Worm (Caenorhabditis elegans): ENCODE data around the gene pitr-5.

The pitr-5 gene

ce11 chrV:7178843-7179242, 5.8 kb upstream of the pitr-5 start, which contains the start of gene cpsf-2:
cpsf-2 (plus strand) TSS chrV:7179172.
- TF ChIP-seq hlh-26 (GFP tag; conservative IDR thresholded peaks at IDR 0.05) = no peak
- TF ChIP-seq let-526 (GFP tag; IDR thresholded peaks at IDR 0.05) = no peak
- peak; percentile 3 for TF ChIP-seq efl-1 (GFP tag; optimal IDR thresholded peaks at IDR 0.05)
- TF ChIP-seq sdz-38 (tag; optimal IDR thresholded peaks at IDR 0.05) = no peak
- TF ChIP-seq nhr-27 (tag; optimal IDR thresholded peaks at IDR 0.05) = no peak

- TF ChIP-seq F33H1.4 (GFP tag; IDR thresholded peaks at IDR 0.05) (no peak), nhr-80 (tag; optimal IDR thresholded peaks at IDR 0.05) (peak; percentile 68), cebp-1 (GFP tag; IDR thresholded peaks at IDR 0.05) (no peak), cebp-1 (tag; optimal IDR thresholded peaks at IDR 0.05) (peak; percentile 49)
These were observed 1.9 kb downstream of the pitr-5 start for ce11 chrV:7186599-7186998.

DNA sequence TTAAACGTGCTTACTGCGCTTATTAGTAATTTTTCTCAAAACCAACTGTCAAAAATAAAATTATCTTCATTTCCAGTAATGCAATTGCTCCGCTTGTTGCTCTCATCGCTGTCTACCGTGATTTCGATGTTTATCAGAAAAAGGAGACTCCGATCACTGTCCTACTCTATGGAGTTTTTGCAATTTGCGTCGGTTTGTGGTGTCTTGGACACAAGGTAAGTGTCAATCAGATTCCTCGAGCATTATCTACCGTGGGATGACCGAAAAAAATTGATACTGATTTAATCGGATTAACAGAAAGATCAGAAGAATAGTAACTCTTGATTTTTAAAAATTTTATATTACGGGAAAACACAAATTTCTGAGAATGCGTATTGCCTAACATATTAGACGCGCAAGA, 2.6 kb downstream of the pitr-5 start:
- TF ChIP-seq nhr-80 (tag; optimal IDR thresholded peaks at IDR 0.05) (peak; percentile 55), aptf-2 (GFP tag; conservative IDR thresholded peaks at IDR 0.05) (no peak)

ce11 chrV:7193562-7193961, 8.9 kb downstream of the pitr-5 start, which contains the start of gene F09G2.8:
F09G2.8 (minus strand) TSS chrV:7193662.
- TF ChIP-seq ceh-91 (GFP tag; IDR thresholded peaks at IDR 0.05) (no peak), madf-6 (GFP tag; IDR thresholded peaks at IDR 0.05) (0 out of 2 replicates have a peak, but pooled peaks have one; percentile 11), T26A5.8 (tag; optimal IDR thresholded peaks at IDR 0.05) (no peak)

DNA sequence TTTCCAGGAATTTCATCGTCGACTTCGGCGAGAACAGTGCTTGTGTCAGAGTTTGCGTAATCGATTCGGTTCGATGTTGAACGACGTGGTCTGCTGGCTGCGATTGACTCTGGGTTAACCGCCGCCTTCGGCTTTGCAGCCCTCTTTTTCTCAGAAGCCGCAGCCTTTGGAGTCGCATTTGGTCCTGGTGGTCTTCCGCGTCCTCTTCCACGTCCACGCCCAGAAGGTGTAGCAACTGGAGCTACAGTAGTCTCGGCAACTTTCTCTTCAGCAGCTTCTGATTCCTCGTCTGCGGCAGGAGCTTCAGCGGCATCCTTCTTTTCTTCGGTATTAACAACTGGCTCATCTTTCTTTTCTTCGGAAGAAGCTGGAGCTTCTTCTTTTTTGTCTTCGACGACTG, 10.2 kb downstream of the pitr-5 start:
- TF ChIP-seq cebp-2 (GFP tag; IDR thresholded peaks at IDR 0.05) = no peak
- TF ChIP-seq egrh-3 (GFP tag; IDR thresholded peaks at IDR 0.05) = 0 out of 2 replicates have a peak, but pooled peaks have one; percentile 22
- no peak for TF ChIP-seq snpc-1.1 (tag; optimal IDR thresholded peaks at IDR 0.05; ENCODE audit: insufficient read depth)
- TF ChIP-seq somi-1 (GFP tag; optimal IDR thresholded peaks at IDR 0.05) = no peak
- TF ChIP-seq ztf-6 (GFP tag; IDR thresholded peaks at IDR 0.05) = no peak
- TF ChIP-seq zfh-2 (GFP tag; conservative IDR thresholded peaks at IDR 0.05) = peak; percentile 66; the same call in 1 of the 2 replicates
- TF ChIP-seq aptf-2 (GFP tag; conservative IDR thresholded peaks at IDR 0.05) = no peak
- TF ChIP-seq lin-54 (GFP tag; optimal IDR thresholded peaks at IDR 0.05) = no peak
- no peak for TF ChIP-seq akir-1 (GFP tag; optimal IDR thresholded peaks at IDR 0.05)
- no peak for TF ChIP-seq ceh-40 (GFP tag; IDR thresholded peaks at IDR 0.05)
- TF ChIP-seq ztf-26 (tag; optimal IDR thresholded peaks at IDR 0.05) = no peak
- 0 out of 2 replicates have a peak, but pooled peaks have one; percentile 11 for TF ChIP-seq pbrm-1 (GFP tag; IDR thresholded peaks at IDR 0.05)
- no peak for TF ChIP-seq attf-5 (GFP tag; optimal IDR thresholded peaks at IDR 0.05)
- TF ChIP-seq tbx-9 (tag; optimal IDR thresholded peaks at IDR 0.05; ENCODE audit: borderline replicate concordance) = no peak
- no peak for TF ChIP-seq mes-4 (tag; optimal IDR thresholded peaks at IDR 0.05)
- TF ChIP-seq Y56A3A.18 (GFP tag; IDR thresholded peaks at IDR 0.05) = no peak

DNA sequence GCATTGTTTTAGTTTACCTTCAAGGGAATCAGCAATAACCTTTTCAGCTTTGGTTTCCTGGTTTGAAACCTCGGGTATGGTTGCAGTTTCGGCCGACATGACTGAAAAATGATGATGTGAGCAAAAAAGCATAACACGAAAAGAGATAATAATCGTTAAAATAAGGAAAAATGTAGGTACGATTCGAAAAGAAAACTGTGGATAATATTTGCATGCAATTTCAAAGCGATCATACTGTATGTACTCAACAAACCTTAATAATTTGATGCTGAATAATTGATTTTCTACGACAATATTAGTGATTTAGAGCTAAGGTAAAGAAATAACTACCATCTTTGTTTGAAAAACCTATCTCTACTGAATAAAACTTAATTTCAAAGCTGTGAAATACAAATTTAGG, 11.4 kb downstream of the pitr-5 start, which contains the start of gene attf-2:
Gene attf-2 (minus strand): TSS at position 101 of the 400 bp plus-strand sequence.
- 0 out of 2 replicates have a peak, but pooled peaks have one; percentile 22 for TF ChIP-seq madf-3 (GFP tag; IDR thresholded peaks at IDR 0.05)
- TF ChIP-seq tbp1 (GFP tag; optimal IDR thresholded peaks at IDR 0.05) = no peak
